Fruit fly (Drosophila melanogaster): ENCODE results near the gene alph.

- TF ChIP-seq CG10348 (GFP tag; IDR thresholded peaks at IDR 0.05) (no peak), D1 (tag; optimal IDR thresholded peaks at IDR 0.05) (no peak)
Observed at dm6 chr3R:29651488-29651887, 59.9 kb downstream of the alph start.
